Fruit fly (Drosophila melanogaster) whole organism, wandering third instar larva: Measurements from ENCODE around the gene Glyp.

ENCODE experiments used
- Abd-B ChIP-seq: fragments of >200 bp; optimal IDR thresholded peaks from 2 replicates; lab custom pipeline; 2017; ENCODE audit warnings: missing biosample characterization, missing genetic modification characterization
- CG9705 ChIP-seq: fragments of 200-800 bp; sonication (Bioruptor generic); optimal IDR thresholded peaks from 2 replicates; lab custom pipeline; 2018; ENCODE audit warnings: missing biosample characterization, mild to moderate bottlenecking, missing genetic modification characterization
- Dfd ChIP-seq: fragments of >200 bp; optimal IDR thresholded peaks from 2 replicates; lab custom pipeline; 2017; ENCODE audit warnings: missing biosample characterization, missing genetic modification characterization
- N ChIP-seq: fragments of >200 bp; optimal IDR thresholded peaks from 2 replicates; lab custom pipeline; 2018; ENCODE audit warnings: missing biosample characterization, missing external identifiers, missing genetic modification characterization
- OdsH ChIP-seq: fragments of 200-800 bp; sonication (Bioruptor generic); optimal IDR thresholded peaks from 2 replicates; lab custom pipeline; 2016; ENCODE audit warnings: missing biosample characterization, mild to moderate bottlenecking, missing genetic modification characterization
- br ChIP-seq: fragments of 200-800 bp; sonication (Bioruptor generic); optimal IDR thresholded peaks from 2 replicates; lab custom pipeline; 2016; ENCODE audit warnings: missing biosample characterization, missing genetic modification characterization
- dmrt93B ChIP-seq: fragments of 200-800 bp; sonication (Bioruptor generic); optimal IDR thresholded peaks from 2 replicates; lab custom pipeline; 2018; ENCODE audit warnings: missing biosample characterization, mild to moderate bottlenecking, missing genetic modification characterization
- dsf ChIP-seq: sonication (Bioruptor generic); optimal IDR thresholded peaks from 2 replicates; lab custom pipeline; 2016; ENCODE audit warnings: missing biosample characterization, missing genetic modification characterization, borderline replicate concordance
- lola ChIP-seq: fragments of >200 bp; optimal IDR thresholded peaks from 2 replicates; lab custom pipeline; 2017; ENCODE audit warnings: missing biosample characterization, missing genetic modification characterization
- usp ChIP-seq: fragments of >200 bp; optimal IDR thresholded peaks from 2 replicates; lab custom pipeline; 2017; ENCODE audit warnings: missing biosample characterization, missing genetic modification characterization

DNA sequence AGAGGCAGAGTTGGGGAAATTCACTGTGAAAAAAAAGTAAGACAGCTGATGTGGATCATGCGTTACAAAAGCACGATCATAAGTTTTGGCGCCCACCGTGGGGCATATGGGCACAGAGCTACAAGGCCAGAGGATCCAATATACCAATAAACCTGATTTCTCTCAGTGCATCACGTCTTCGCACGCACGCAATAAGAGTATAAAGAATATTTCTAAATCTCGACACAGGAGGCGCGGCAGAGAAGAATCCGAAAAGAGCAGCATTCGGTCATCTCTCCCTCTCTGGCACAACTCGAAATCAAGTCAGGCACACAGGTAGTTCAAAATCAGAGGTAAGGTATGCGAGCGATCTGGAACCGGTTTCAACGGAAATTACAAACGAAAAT lies 32.9 kb downstream of the Glyp start:
- peak; percentile 97 for TF ChIP-seq br (GFP tag; lab: Kevin White, UChicago)
- TF ChIP-seq Abd-B (GFP tag; lab: Kevin White, UChicago): no peak
- TF ChIP-seq N (GFP tag; lab: Kevin White, UChicago): no peak
- TF ChIP-seq dmrt93B: peak; percentile 86
- peak; percentile 61 for TF ChIP-seq dsf (GFP tag; lab: Kevin White, UChicago)
- no peak for TF ChIP-seq usp (GFP tag; lab: Kevin White, UChicago)
- TF ChIP-seq CG9705 (GFP tag; lab: Kevin White, UChicago): peak; percentile 71
- no peak for TF ChIP-seq lola (GFP tag; lab: Kevin White, UChicago)
- no peak for TF ChIP-seq Dfd (GFP tag; lab: Kevin White, UChicago)
- peak; percentile 88 for TF ChIP-seq OdsH (GFP tag; lab: Kevin White, UChicago)
